Worm (Caenorhabditis elegans): ENCODE results near the gene F20B10.3.

Gene F20B10.3

DNA sequence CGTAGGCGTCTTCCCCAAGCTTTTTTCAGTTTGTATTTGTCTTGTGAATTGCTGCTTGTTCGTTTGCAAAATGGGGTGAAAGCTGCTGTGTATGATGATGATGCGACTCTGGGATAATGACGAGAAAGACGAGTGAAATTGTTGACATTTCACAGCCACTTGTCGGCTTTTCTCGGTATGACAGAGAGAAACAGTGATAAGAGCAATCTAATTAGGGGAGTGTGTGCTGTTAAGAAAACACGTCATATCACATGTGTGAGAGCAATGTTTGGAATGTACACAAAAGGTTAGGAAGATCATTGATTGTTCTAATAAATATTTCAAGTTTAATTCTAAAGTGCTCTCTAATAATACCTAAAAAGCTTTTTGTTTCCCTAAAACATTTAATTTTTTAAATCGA, 29.6 kb downstream of the F20B10.3 start (continued):
- no peak for TF ChIP-seq lim-7 (GFP tag; IDR thresholded peaks at IDR 0.05)
- TF ChIP-seq aly-2 (tag; optimal IDR thresholded peaks at IDR 0.05), result no peak
- TF ChIP-seq nhr-6 (tag; optimal IDR thresholded peaks at IDR 0.05), result no peak
- TF ChIP-seq F10B5.3 (tag; optimal IDR thresholded peaks at IDR 0.05), result no peak
- TF ChIP-seq hmg-1.1 (GFP tag; IDR thresholded peaks at IDR 0.05), result no peak
- no peak for TF ChIP-seq zag-1 (tag; optimal IDR thresholded peaks at IDR 0.05)
- TF ChIP-seq unc-62 (GFP tag; optimal IDR thresholded peaks at IDR 0.05 in 1 of 2), result peak; percentile 1 to 45
- TF ChIP-seq unc-62 (tag; optimal IDR thresholded peaks at IDR 0.05), result no peak
- no peak for TF ChIP-seq Y5F2A.4 (GFP tag; optimal IDR thresholded peaks at IDR 0.05)
- no peak for TF ChIP-seq ZK546.5 (tag; optimal IDR thresholded peaks at IDR 0.05)
- peak; percentile 26 for TF ChIP-seq T20F7.1 (GFP tag; optimal IDR thresholded peaks at IDR 0.05)
- no peak for TF ChIP-seq ctbp-1 (GFP tag; IDR thresholded peaks at IDR 0.05)
- no peak for TF ChIP-seq tag-97 (GFP tag; IDR thresholded peaks at IDR 0.05)
- peak; percentile 25 for TF ChIP-seq nhr-77 (tag; optimal IDR thresholded peaks at IDR 0.05)
- TF ChIP-seq dve-1 (tag; optimal IDR thresholded peaks at IDR 0.05; ENCODE audit: insufficient read depth), result peak; percentile 66
- no peak for TF ChIP-seq R02D3.7 (tag; optimal IDR thresholded peaks at IDR 0.05)
- TF ChIP-seq dmd-9 (GFP tag; IDR thresholded peaks at IDR 0.05), result no peak
- no peak for TF ChIP-seq daf-12 (tag; optimal IDR thresholded peaks at IDR 0.05)
- no peak for TF ChIP-seq F37D6.2 (tag; optimal IDR thresholded peaks at IDR 0.05)
- TF ChIP-seq Y105C5A.15 (GFP tag; IDR thresholded peaks at IDR 0.05), result no peak
- no peak for TF ChIP-seq ceh-62 (tag; optimal IDR thresholded peaks at IDR 0.05)
- TF ChIP-seq ZK337.2 (GFP tag; IDR thresholded peaks at IDR 0.05), result no peak
- no peak for TF ChIP-seq attf-4 (tag; optimal IDR thresholded peaks at IDR 0.05)
- TF ChIP-seq ceh-44 (GFP tag; IDR thresholded peaks at IDR 0.05), result no peak
- no peak for TF ChIP-seq pha-4 (GFP tag; IDR thresholded peaks at IDR 0.05)
- no peak for TF ChIP-seq pha-4 (tag; optimal IDR thresholded peaks at IDR 0.05)
- TF ChIP-seq zfp-3 (GFP tag; conservative IDR thresholded peaks at IDR 0.05), result no peak
- no peak for TF ChIP-seq nhr-76 (tag; optimal IDR thresholded peaks at IDR 0.05)
- peak; percentile 25 for TF ChIP-seq hlh-30 (tag; optimal IDR thresholded peaks at IDR 0.05; ENCODE audit: insufficient read depth)
- TF ChIP-seq mxl-2 (GFP tag; conservative IDR thresholded peaks at IDR 0.05), result no peak
- TF ChIP-seq nhr-25 (tag; optimal IDR thresholded peaks at IDR 0.05; ENCODE audit: borderline replicate concordance, insufficient read depth), result no peak
- no peak for TF ChIP-seq rbr-2 (tag; optimal IDR thresholded peaks at IDR 0.05)
- TF ChIP-seq lin-15B (tag; optimal IDR thresholded peaks at IDR 0.05), result no peak
- TF ChIP-seq dmd-8 (GFP tag; IDR thresholded peaks at IDR 0.05), result no peak
- TF ChIP-seq duxl-1 (tag; optimal IDR thresholded peaks at IDR 0.05; ENCODE audit: poor library complexity), result no peak
- TF ChIP-seq D1046.2 (GFP tag; IDR thresholded peaks at IDR 0.05), result no peak

DNA sequence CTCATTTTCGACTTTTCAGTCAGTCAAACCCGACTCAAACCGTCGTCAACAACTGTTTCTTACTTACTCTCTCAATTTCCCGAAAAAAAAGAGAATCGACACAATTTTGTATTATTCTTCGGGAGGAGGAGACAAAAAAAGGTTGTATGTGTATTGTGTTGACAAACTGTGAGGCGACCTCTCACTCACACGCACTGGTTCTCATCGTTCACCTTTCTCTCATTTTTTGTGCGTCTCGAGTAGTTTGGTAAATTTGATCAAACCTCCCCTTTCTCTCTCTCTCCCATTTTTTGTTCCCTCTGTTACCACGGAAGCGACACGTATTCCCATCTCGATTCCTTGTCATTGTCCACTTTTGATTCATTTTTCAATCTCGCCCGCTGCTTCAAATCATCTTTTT, 30.8 kb downstream of the F20B10.3 start:
- TF ChIP-seq pha-4 (GFP tag; IDR thresholded peaks at IDR 0.05) (no peak), pha-4 (tag; optimal IDR thresholded peaks at IDR 0.05) (peak; percentile 10), vab-7 (GFP tag; IDR thresholded peaks at IDR 0.05) (no peak), dve-1 (tag; optimal IDR thresholded peaks at IDR 0.05; ENCODE audit: insufficient read depth) (peak; percentile 4), skn-1 (tag; optimal IDR thresholded peaks at IDR 0.05) (no peak), dmd-6 (GFP tag; IDR thresholded peaks at IDR 0.05) (peak; percentile 16; the same call in 1 of the 2 replicates), ama-1 (optimal IDR thresholded peaks at IDR 0.05) (no peak), dmd-9 (GFP tag; IDR thresholded peaks at IDR 0.05) (no peak)

DNA sequence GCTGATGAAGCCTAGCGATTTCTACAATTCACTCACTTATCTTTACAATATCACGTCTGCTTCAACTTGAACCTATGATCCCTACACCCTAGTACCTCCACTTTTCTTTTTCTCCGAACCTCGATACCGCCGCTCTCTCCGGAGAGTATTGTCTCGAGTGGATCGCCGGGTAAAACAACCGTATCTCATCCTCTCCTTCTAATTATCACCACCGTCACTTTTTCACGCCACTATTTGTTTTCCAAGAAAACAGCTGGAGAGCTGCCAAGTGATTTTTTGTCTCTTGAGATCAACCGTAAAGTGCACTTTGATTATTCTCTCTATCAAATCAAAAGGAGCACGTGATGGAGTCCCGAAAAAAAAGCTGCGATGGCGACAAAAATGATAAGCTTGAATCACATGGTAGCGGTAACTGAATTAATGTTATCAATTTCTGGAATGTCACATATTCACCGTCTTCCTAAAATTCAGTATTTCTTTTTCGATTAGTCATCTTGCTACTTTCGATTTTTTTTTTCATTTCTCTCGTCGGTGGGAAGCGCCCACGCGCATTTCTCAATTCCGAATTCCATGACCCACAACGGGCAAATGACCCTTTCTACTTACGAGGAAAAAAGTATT, 31.6 kb downstream of the F20B10.3 start:
- no peak for TF ChIP-seq snpc-1.2 (GFP tag; IDR thresholded peaks at IDR 0.05)
- TF ChIP-seq D1046.2 (GFP tag; IDR thresholded peaks at IDR 0.05), result no peak
- no peak for TF ChIP-seq mep-1 (tag; optimal IDR thresholded peaks at IDR 0.05)
- TF ChIP-seq mdl-1 (tag; optimal IDR thresholded peaks at IDR 0.05), result peak in 1 of 2 experiments; percentile 21
- no peak for TF ChIP-seq saeg-2 (GFP tag; IDR thresholded peaks at IDR 0.05)
- TF ChIP-seq unc-130 (GFP tag; optimal IDR thresholded peaks at IDR 0.05), result no peak
- TF ChIP-seq daf-16 (GFP tag; optimal IDR thresholded peaks at IDR 0.05), result peak in 1 of 2 experiments; percentile 1
- TF ChIP-seq daf-16 (tag; optimal IDR thresholded peaks at IDR 0.05), result peak; percentile 45
- no peak for TF ChIP-seq zag-1 (tag; optimal IDR thresholded peaks at IDR 0.05)
- TF ChIP-seq dpl-1 (GFP tag; optimal IDR thresholded peaks at IDR 0.05), result no peak
- TF ChIP-seq unc-62 (GFP tag; optimal IDR thresholded peaks at IDR 0.05 in 1 of 2), result peak; percentile 30 to 97
- TF ChIP-seq unc-62 (tag; optimal IDR thresholded peaks at IDR 0.05), result no peak
- TF ChIP-seq mxl-2 (GFP tag; conservative IDR thresholded peaks at IDR 0.05), result 0 out of 2 replicates have a peak, but pooled peaks have one; percentile 26
- TF ChIP-seq jun-1 (tag; optimal IDR thresholded peaks at IDR 0.05), result no peak
- no peak for TF ChIP-seq tag-97 (GFP tag; IDR thresholded peaks at IDR 0.05)
- TF ChIP-seq F26F4.8 (GFP tag; conservative IDR thresholded peaks at IDR 0.05), result no peak

Data from whole organism, L4 larva.